Fruit fly (Drosophila melanogaster) whole organism, adult: ENCODE results near the gene Wdr24.

Source experiments
- CG11617 ChIP-seq: fragments of 200-800 bp; sonication (Bioruptor generic); optimal IDR thresholded peaks from 2 replicates; lab custom pipeline; 2017; ENCODE audit warnings: mild to moderate bottlenecking, missing biosample characterization, missing genetic modification reagents, missing genetic modification characterization
- CG12768 ChIP-seq: fragments of 200-800 bp; sonication (Bioruptor generic); optimal IDR thresholded peaks from 2 replicates; lab custom pipeline; 2017; ENCODE audit warnings: missing biosample characterization, missing genetic modification characterization, mild to moderate bottlenecking, moderate library complexity, missing genetic modification reagents
- CG5204 ChIP-seq: fragments of 200-800 bp; sonication (Bioruptor generic); optimal IDR thresholded peaks from 2 replicates; lab custom pipeline; 2016; ENCODE audit warnings: missing biosample characterization, missing genetic modification characterization
- Clk ChIP-seq: fragments of 200-800 bp; sonication (Bioruptor generic); optimal IDR thresholded peaks from 2 replicates; lab custom pipeline; 2017; ENCODE audit warnings: missing biosample characterization, missing genetic modification characterization
- Mnt ChIP-seq: fragments of 200-800 bp; sonication (Bioruptor generic); optimal IDR thresholded peaks from 2 replicates; lab custom pipeline; 2016; ENCODE audit warnings: missing biosample characterization, mild to moderate bottlenecking, missing genetic modification characterization
- pad ChIP-seq: fragments of 200-800 bp; sonication (Bioruptor generic); optimal IDR thresholded peaks from 3 replicates; lab custom pipeline; 2017; ENCODE audit warnings: missing biosample characterization, missing genetic modification characterization, mild to moderate bottlenecking, moderate library complexity, missing genetic modification reagents
- tj ChIP-seq: fragments of 200-800 bp; sonication (Bioruptor generic); optimal IDR thresholded peaks from 3 replicates; lab custom pipeline; 2017; ENCODE audit warnings: missing biosample characterization, mild to moderate bottlenecking, missing genetic modification characterization, moderate library complexity
- toe ChIP-seq: fragments of 200-800 bp; sonication (Bioruptor generic); optimal IDR thresholded peaks from 2 replicates; lab custom pipeline; 2016; ENCODE audit warnings: missing biosample characterization, missing genetic modification characterization

DNA sequence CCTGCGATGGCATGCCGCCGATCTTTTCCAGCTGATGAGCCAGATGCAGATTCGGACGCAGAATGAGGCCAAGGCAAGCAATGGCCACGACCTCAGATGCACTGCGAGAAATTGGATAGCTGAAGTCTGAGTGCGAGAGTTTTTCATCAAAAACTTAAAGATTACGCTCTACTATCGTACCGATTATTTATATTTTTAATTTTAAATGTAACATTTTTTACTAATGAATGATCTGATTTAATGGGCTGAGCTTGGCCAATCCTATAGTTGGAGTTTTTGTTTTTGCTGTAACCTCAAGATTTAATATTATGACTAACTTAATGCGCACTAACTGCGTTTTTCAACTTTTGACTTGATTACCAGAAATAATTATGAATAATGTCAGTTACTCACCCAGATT lies 17.4 kb upstream of the Wdr24 start:
- TF ChIP-seq Mnt (GFP tag; lab: Kevin White, UChicago) = no peak
- no peak for TF ChIP-seq CG11617 (GFP tag; lab: Kevin White, UChicago)
- no peak for TF ChIP-seq CG5204
- TF ChIP-seq pad (GFP tag; lab: Kevin White, UChicago) = no peak
- no peak for TF ChIP-seq CG12768 (GFP tag; lab: Kevin White, UChicago)
- no peak for TF ChIP-seq tj
- TF ChIP-seq toe (GFP tag; lab: Kevin White, UChicago) = no peak
- TF ChIP-seq Clk = no peak
